Worm (Caenorhabditis elegans): ENCODE data around the gene D2023.6.

DNA sequence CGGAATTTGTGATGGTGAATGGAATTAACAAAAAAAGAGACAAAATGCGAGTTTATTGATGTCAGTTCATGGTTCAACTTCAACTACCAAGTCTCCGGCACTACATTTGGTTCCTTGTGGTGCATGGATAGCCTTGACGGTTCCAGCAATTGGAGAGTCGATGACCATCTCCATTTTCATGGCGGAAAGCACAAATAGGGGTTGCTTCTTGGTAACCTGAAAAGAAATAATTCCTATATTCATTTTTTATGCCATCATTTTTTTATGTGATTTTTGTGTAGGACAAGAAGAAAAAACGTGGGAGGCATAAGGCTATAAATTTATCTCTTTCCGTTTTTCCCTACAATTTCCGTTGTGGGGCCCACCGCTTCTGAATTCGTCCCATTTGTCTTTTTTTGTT is 9.1 kb upstream of the D2023.6 start:
- no peak for TF ChIP-seq nhr-77 (tag; optimal IDR thresholded peaks at IDR 0.05)
- TF ChIP-seq elt-3 (tag; optimal IDR thresholded peaks at IDR 0.05): no peak
- no peak for TF ChIP-seq fos-1 (tag; optimal IDR thresholded peaks at IDR 0.05)
